Fruit fly (Drosophila melanogaster) whole organism: ENCODE results near the gene HLH4C.

Experiments
- CG8478 ChIP-seq: fragments of >200 bp; optimal IDR thresholded peaks from 2 replicates; lab custom pipeline; 2018; ENCODE audit warnings: inconsistent platforms
- Dll ChIP-seq: fragments of >200 bp; optimal IDR thresholded peaks from 2 replicates; lab custom pipeline; 2017
- EcR ChIP-seq, 2 experiments: fragments of >200 bp; optimal IDR thresholded peaks; 2 replicates each; lab custom pipeline; 2017; ENCODE audit warnings: missing biosample characterization in 2 of 2, missing genetic modification characterization in 2 of 2, missing genetic modification reagents in 2 of 2
- pan ChIP-seq: fragments of >200 bp; optimal IDR thresholded peaks from 2 replicates; lab custom pipeline; 2017
- psq ChIP-seq: fragments of >200 bp; optimal IDR thresholded peaks from 2 replicates; lab custom pipeline; 2017
- usp ChIP-seq: fragments of >200 bp; optimal IDR thresholded peaks from 2 replicates; lab custom pipeline; 2017; ENCODE audit warnings: missing biosample characterization, missing genetic modification characterization, mixed read lengths

HLH4C gene

DNA sequence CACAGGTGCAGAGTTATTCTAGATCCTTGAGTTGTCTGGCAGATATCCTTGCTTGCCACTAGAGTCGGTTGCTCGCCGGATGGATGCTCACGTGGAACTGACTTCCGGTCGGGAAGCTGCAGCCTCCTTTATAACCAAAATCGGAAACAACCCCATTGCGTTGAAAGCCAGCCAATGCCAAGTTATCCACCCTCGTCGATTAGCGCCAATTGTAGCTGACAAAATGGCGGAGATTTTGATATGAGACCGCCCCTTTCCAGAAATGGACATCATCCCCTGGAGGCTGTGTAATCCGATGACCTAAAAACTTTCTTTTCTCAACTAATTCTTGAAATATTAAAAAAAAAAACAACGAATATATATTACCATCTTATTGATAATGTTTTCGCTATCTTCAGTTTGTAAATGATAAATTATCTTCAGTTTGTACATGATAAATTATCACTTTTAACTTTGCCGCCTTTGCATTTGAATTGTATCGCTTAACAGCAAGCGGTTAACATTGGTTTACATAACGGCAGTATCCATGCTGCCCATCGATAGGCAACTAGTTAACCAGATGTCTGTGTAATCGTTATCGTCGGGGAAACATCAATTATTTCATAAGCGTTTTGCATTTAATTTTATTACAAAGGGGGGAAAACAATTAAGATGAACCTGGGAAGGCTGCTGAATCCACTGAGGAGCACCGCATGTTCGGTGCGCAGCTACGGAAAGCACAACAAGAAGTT lies at the start of gene HLH4C, which contains the start of gene mRpL30:
Gene HLH4C (minus strand): TSS at position 99 of the 731 bp plus-strand sequence.
Gene mRpL30 (plus strand): TSS at position 556 of the 731 bp plus-strand sequence.
- no peak for TF ChIP-seq CG8478 (lab: Kevin White, UChicago)
- TF ChIP-seq EcR (GFP tag; optimal IDR thresholded peaks at IDR 0.05; lab: Kevin White, UChicago), result no peak
- no peak for TF ChIP-seq psq
- no peak for TF ChIP-seq pan (lab: Kevin White, UChicago)
- TF ChIP-seq Dll (lab: Kevin White, UChicago), result no peak
- TF ChIP-seq usp (GFP tag; lab: Kevin White, UChicago), result no peak

DNA sequence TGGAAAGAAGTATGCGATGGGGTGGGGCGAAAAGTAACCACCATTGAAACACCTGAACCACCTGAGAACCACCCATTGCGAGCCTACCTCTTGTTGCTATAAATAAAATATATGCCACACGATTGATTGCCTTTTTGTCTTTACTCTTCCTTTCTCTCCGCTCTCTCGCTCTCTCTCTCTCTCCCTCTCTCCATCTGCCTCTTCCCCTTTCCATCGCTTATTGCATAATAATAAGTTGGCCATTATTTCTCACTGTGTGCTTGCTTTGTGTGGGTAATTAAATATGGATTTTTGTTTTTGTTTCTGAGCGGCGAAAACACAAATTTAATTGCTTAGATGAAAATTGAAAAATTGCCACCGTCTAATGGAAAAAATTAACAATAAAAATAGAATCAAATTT lies 46.9 kb upstream of the HLH4C start:
- TF ChIP-seq CG8478 (lab: Kevin White, UChicago), result no peak
- TF ChIP-seq pan (lab: Kevin White, UChicago), result no peak
- no peak for TF ChIP-seq Dll (lab: Kevin White, UChicago)
- no peak for TF ChIP-seq usp (GFP tag; lab: Kevin White, UChicago)
- TF ChIP-seq psq, result no peak

DNA sequence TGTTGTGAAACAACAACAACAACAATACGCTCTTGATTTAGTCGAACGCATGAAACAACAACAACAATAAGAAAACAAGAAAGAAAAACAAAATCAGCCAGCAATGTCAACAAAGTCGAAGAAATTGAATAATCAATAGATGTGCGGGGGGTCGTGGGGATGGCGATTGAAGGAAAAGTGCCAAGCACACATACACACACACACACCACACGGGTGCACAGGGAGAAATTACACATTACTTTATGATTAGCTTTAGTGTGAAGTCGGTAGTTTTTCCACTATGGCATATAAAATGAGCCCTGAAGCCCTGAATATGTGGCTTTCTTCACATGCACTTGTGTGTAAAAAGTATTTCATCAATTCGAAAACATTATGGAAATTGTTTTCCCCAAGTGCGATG lies 45.7 kb upstream of the HLH4C start:
- TF ChIP-seq usp (GFP tag; lab: Kevin White, UChicago) (no peak), CG8478 (lab: Kevin White, UChicago) (no peak), Dll (lab: Kevin White, UChicago) (no peak), EcR (GFP tag; optimal IDR thresholded peaks at IDR 0.05; lab: Kevin White, UChicago) (no peak), psq (no peak), pan (lab: Kevin White, UChicago) (no peak)

DNA sequence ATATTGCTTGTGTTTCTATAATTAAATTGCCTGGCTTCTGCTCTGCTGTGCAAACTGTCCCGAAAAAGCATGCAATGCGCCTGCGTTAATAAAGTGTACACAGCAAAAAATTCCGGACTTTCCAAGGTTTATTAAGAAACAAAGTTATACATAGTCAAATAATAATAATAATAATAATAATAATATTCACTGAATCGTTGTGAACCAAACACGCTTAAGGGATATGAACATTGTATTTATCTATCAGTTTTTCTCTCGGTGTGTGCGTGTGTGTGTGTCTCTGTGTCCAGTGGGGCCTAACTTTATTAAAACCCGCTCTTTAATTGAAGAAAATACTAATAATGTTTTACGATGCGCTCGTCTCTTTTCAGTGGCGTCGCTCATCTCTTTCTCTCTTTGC lies 44.0 kb upstream of the HLH4C start:
- TF ChIP-seq pan (lab: Kevin White, UChicago) (no peak), usp (GFP tag; lab: Kevin White, UChicago) (no peak), Dll (lab: Kevin White, UChicago) (no peak), psq (no peak)

DNA sequence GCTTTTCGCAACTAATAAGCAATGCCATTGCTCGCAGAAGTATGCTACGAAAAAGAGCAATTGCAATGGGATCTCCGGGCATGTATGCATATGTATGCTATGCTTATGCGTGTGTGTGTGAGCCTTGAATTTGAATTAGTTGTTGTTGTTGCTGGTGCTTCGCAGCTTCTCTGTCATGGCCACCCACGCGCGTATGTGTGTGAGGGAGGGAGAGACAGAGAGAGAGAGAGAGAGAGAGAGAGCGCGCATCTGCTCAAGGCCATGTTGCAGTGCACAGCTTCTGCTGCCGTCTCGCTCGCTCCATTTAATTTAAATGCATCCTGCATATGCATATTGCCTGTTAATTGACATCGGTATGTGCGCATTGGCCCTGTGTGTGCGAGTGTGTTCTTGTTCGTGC lies 43.6 kb upstream of the HLH4C start:
- no peak for TF ChIP-seq pan (lab: Kevin White, UChicago)
- TF ChIP-seq Dll (lab: Kevin White, UChicago), result no peak
- no peak for TF ChIP-seq EcR (GFP tag; optimal IDR thresholded peaks at IDR 0.05; lab: Kevin White, UChicago)
- no peak for TF ChIP-seq CG8478 (lab: Kevin White, UChicago)
- no peak for TF ChIP-seq psq
- TF ChIP-seq usp (GFP tag; lab: Kevin White, UChicago), result no peak

DNA sequence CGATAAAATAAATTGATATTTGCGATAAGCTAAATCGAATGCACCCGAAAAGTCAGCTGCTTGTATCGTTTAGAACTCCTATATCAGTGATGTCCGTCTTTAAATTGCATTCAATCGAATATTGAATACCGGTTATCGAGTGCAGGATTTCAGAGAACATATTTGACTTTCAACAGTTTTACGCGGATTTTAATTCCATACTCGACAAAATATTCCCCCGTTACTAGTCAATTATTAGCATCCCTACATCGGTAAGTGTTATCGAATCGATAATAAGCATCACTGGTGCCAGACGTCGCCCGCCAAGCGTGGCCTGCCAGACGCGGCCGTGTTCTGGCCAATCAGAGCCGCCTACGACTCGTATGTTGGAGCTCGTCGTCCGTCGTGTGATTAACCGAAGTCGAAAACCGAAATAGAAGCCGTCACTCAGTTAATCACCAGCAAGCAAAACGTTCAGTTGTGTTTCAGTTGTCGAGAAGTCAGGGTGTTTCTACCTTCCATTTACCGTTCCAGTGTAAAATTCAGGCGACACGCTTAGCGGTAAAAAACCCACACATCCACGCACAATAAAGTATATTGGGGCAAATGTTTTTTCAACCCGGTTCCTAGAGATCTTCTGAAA lies 40.7 kb upstream of the HLH4C start, which contains the start of gene ctp:
Gene ctp (plus strand): TSS at position 23 of the 622 bp plus-strand sequence.
- TF ChIP-seq usp (GFP tag; lab: Kevin White, UChicago) (no peak), psq (no peak), pan (lab: Kevin White, UChicago) (no peak), EcR (GFP tag; optimal IDR thresholded peaks at IDR 0.05; lab: Kevin White, UChicago) (no peak), CG8478 (lab: Kevin White, UChicago) (no peak), Dll (lab: Kevin White, UChicago) (no peak)

DNA sequence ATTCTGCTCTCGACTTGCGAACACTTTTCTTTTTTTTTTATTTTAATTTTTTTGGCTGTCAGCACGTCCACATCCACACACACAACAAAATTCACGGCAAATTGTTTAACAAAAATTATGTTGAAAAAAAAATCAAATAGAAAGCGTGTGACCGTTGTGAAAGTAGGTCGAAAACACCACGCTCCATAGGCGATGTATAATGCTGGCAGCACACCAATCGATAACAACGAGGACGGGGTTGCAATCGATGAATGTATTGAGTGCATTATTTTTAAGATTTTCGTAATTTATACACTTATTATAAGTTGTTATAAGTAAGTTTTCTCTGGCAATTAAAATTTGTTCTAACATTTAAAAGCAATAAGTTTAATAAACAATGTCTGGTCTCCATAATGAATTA lies 39.5 kb upstream of the HLH4C start, which contains the start of gene Pp2C1:
Gene Pp2C1 (minus strand): TSS at position 181 of the 400 bp plus-strand sequence.
- TF ChIP-seq EcR (GFP tag; optimal IDR thresholded peaks at IDR 0.05; lab: Kevin White, UChicago) (no peak), CG8478 (lab: Kevin White, UChicago) (no peak), Dll (lab: Kevin White, UChicago) (no peak), pan (lab: Kevin White, UChicago) (no peak)

DNA sequence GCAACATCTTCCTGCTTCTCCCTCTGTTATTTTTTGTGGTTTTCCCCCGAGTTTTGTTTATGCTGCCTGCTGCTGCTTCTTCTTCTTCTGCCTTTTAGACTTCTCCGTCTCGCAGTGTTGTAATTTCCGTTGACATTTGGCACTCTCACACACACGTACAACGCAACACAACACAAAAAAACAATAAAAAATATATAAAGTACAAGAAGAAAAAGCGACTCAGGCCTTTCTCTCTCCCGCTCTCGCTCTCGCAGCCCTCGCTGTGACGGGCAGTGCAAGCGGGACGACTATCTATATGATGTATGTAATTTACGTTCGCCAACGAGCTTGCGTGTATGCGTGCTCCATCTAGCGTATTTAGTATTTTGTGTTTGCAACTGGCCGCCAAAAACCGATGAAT lies 38.9 kb upstream of the HLH4C start:
- peak; percentile 80 for TF ChIP-seq CG8478 (lab: Kevin White, UChicago)
- no peak for TF ChIP-seq EcR (GFP tag; optimal IDR thresholded peaks at IDR 0.05; lab: Kevin White, UChicago)

DNA sequence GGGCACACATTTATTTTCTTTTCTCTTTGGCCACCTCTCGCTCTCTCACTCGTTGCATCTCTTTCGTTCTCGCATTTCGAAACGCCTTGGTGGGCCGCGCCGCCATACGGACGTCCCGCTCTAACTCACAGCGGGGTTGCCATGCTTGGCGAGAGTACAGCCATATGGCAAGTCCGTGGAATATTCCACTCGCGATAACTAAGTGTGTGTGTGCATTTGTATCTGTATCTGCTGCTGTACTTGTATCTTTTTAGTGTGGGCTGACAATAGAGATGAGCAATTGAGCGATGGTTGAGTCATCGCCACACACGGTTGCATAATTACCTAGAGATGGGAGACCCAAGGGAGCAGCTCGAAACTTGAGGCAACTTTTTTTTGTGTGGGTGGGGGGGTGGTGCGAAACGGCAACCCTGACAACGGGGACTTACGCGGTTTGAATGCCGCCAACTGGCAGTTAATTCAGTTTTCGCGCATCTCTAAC lies 37.3 kb upstream of the HLH4C start:
- TF ChIP-seq usp (GFP tag; lab: Kevin White, UChicago) (no peak), CG8478 (lab: Kevin White, UChicago) (peak; percentile 78), Dll (lab: Kevin White, UChicago) (peak; percentile 19)

DNA sequence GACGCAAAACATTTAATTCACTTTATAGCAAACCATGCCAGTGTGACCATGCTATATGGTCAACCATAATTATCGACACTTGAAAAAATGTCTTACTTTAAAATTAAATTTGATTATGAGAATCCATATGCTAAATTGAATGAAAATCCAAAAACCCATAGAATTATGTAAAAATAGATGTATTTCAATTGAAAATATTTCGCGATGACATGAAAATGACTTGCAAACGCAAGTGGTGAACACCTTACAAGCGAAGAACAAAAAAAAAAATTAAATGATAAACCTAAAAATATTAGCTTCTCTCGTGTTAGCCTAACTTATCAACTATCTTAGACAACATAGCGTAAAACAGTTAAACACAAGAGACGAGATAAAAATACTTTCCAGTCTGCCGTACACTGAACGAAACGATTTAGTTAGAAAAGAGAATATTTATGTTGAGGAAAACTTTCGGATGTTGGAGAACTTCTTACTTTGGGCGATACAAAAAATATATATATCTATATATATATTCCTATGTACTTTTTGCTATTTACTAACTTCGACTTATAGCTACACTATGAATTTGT lies 32.7 kb upstream of the HLH4C start:
- TF ChIP-seq EcR (GFP tag; optimal IDR thresholded peaks at IDR 0.05; lab: Kevin White, UChicago), result no peak

DNA sequence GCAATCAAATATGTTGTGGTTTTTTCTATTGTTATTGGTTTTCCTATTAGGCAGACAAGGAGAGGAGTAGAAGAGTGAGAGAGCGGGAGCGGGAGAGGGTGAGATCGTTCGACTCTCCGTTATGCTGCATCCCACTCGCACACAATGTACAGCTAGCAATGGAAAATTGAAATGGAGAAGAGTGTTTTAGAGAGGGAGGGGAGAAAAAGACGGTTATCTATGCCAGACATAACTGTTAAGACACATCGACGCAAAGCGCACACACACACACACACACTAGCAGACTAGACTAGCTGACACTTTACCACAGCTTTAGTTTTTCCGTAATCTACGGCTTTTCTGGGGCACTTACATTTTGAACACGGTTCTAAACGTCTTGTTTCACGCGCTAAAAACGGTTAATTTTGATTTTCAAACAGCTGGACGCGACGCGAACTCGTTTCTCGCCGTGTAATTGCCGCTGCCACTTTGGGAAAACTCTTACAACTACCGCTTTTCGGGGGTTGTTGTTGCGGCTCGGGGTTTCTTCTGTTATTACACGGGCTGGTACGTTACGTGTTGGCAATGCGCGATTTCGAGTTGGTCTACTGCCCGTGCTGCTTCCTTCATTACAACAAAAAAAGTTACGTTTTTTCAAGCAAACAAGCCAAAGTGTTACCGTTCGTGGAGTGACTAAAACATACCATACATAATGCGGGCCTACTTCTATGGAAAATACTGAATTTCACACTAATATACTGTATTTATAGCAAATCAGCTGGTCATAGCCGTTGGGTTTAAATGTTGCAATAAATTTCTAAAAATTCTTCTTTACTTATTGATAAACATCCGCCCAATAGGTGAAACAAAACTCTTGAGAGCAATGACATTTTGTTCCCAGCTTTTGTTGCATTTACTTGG lies 31.9 kb upstream of the HLH4C start, which contains the start of gene fzr:
Gene fzr (minus strand): TSS at position 625 of the 900 bp plus-strand sequence.
- TF ChIP-seq usp (GFP tag; lab: Kevin White, UChicago) (no peak), psq (no peak), CG8478 (lab: Kevin White, UChicago) (no peak), EcR (GFP tag; optimal IDR thresholded peaks at IDR 0.05; lab: Kevin White, UChicago) (no peak), pan (lab: Kevin White, UChicago) (no peak), Dll (lab: Kevin White, UChicago) (no peak)
